Fruit fly (Drosophila melanogaster) whole organism: Measurements from ENCODE around the gene Met.

Source experiments
- CG8478 ChIP-seq: fragments of >200 bp; optimal IDR thresholded peaks from 2 replicates; lab custom pipeline; 2018; ENCODE audit warnings: inconsistent platforms
- pan ChIP-seq: fragments of >200 bp; optimal IDR thresholded peaks from 2 replicates; lab custom pipeline; 2017
- psq ChIP-seq: fragments of >200 bp; optimal IDR thresholded peaks from 2 replicates; lab custom pipeline; 2017

DNA sequence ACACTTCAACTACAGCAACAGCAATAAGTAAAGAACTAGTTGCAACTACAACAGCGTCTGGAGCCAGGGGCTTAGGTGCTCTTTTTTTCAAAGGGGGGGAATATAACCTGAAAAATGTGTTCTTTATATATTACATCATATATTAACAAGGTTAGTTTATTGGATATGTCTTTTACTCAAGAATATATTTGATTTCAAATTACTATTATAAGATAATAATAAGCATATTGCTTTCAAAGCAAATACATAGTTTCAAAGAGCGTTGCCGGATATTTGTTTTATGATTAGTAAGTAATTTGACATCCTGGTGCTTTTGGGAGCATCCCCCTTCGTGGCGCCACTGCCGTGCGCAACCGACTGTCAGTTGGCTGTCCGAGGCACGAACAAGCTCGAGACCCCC is 43.2 kb downstream of the Met start:
- TF ChIP-seq pan (lab: Kevin White, UChicago), result no peak
- TF ChIP-seq psq (lab: Kevin White, UChicago), result no peak
- TF ChIP-seq CG8478, result no peak
